Worm (Caenorhabditis elegans): ENCODE data around the gene F58H1.7.

The F58H1.7 gene

ce11 chrV:11921229-11921628 is 43.4 kb downstream of the F58H1.7 start:
- TF ChIP-seq sea-1 (GFP tag; conservative IDR thresholded peaks at IDR 0.05) = no peak
- TF ChIP-seq aly-1 (tag; optimal IDR thresholded peaks at IDR 0.05) = no peak
- TF ChIP-seq scrt-1 (GFP tag; IDR thresholded peaks at IDR 0.05) = no peak
- TF ChIP-seq ama-1 (optimal IDR thresholded peaks at IDR 0.05) = no peak
- no peak for TF ChIP-seq ceh-13 (GFP tag; optimal IDR thresholded peaks at IDR 0.05)
- TF ChIP-seq hmg-4 (GFP tag; optimal IDR thresholded peaks at IDR 0.05) = no peak

DNA sequence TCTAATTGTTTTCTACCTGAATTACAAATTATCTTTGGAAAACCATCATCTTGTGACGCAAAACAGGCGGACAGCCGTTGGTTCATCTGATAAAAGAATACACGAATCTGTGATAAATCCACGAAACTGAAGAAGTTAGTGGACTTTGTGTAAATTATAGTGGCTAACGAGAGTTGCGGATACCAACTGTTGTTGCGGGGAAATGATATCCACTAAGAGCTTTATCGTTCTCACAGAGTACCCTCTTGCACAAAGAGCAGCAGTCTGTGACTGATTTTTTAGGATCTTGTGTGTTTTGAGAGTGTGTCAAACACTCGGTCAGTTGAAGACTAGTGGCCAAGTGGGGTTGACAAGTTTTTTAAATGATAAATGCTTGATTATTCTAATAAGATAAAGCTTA is 45.0 kb downstream of the F58H1.7 start:
- no peak for TF ChIP-seq ama-1 (optimal IDR thresholded peaks at IDR 0.05)
- TF ChIP-seq ceh-36 (tag; optimal IDR thresholded peaks at IDR 0.05) = no peak
- no peak for TF ChIP-seq hnd-1 (tag; optimal IDR thresholded peaks at IDR 0.05)
- no peak for TF ChIP-seq ceh-13 (GFP tag; optimal IDR thresholded peaks at IDR 0.05)
- TF ChIP-seq scrt-1 (GFP tag; IDR thresholded peaks at IDR 0.05) = no peak

ce11 chrV:11917186-11917585 is 47.4 kb downstream of the F58H1.7 start, which contains the start of gene R31.2:
R31.2 (plus strand) TSS chrV:11917573.
- TF ChIP-seq ama-1 (optimal IDR thresholded peaks at IDR 0.05) = no peak
- no peak for TF ChIP-seq ceh-36 (tag; optimal IDR thresholded peaks at IDR 0.05)
- TF ChIP-seq hmg-4 (GFP tag; optimal IDR thresholded peaks at IDR 0.05) = no peak

ce11 chrV:11913283-11913682 is 51.3 kb downstream of the F58H1.7 start:
- TF ChIP-seq aly-1 (tag; optimal IDR thresholded peaks at IDR 0.05) (peak; percentile 18), hmbx-1 (tag; optimal IDR thresholded peaks at IDR 0.05) (no peak)
